Worm (Caenorhabditis elegans): ENCODE measurements around the gene M03B6.5.

Gene M03B6.5

ce11 chrX:13843676-13844075 is at the start of gene M03B6.5:
M03B6.5 (plus strand) TSS chrX:13843976.
- TF ChIP-seq W03F9.2 (tag; optimal IDR thresholded peaks at IDR 0.05) (no peak), him-1 (tag; optimal IDR thresholded peaks at IDR 0.05) (no peak), dao-5 (tag; optimal IDR thresholded peaks at IDR 0.05) (no peak)

- TF ChIP-seq W03F9.2 (tag; optimal IDR thresholded peaks at IDR 0.05) (no peak), him-1 (tag; optimal IDR thresholded peaks at IDR 0.05) (no peak)
These were observed 40.5 kb upstream of the M03B6.5 start for ce11 chrX:13803246-13803645.

ce11 chrX:13809773-13810172 is 34.0 kb upstream of the M03B6.5 start, which contains the start of gene obr-3:
obr-3 (minus strand) TSS chrX:13809873.
- TF ChIP-seq dao-5 (tag; optimal IDR thresholded peaks at IDR 0.05) (no peak), W03F9.2 (tag; optimal IDR thresholded peaks at IDR 0.05) (no peak), him-1 (tag; optimal IDR thresholded peaks at IDR 0.05) (no peak)

- TF ChIP-seq dao-5 (tag; optimal IDR thresholded peaks at IDR 0.05) (no peak), him-1 (tag; optimal IDR thresholded peaks at IDR 0.05) (no peak), W03F9.2 (tag; optimal IDR thresholded peaks at IDR 0.05) (no peak)
These were observed 32.6 kb upstream of the M03B6.5 start for ce11 chrX:13811156-13811555.

- TF ChIP-seq W03F9.2 (tag; optimal IDR thresholded peaks at IDR 0.05): no peak
These were observed 31.8 kb upstream of the M03B6.5 start for ce11 chrX:13811929-13812328.

- no peak for TF ChIP-seq dao-5 (tag; optimal IDR thresholded peaks at IDR 0.05)
- TF ChIP-seq W03F9.2 (tag; optimal IDR thresholded peaks at IDR 0.05): no peak
- no peak for TF ChIP-seq him-1 (tag; optimal IDR thresholded peaks at IDR 0.05)
These were observed 25.0 kb upstream of the M03B6.5 start for ce11 chrX:13818791-13819190.

ce11 chrX:13823482-13823881 is 20.3 kb upstream of the M03B6.5 start, which contains the start of gene twk-23:
twk-23 (minus strand) TSS chrX:13823582.
- TF ChIP-seq him-1 (tag; optimal IDR thresholded peaks at IDR 0.05): no peak
- TF ChIP-seq dao-5 (tag; optimal IDR thresholded peaks at IDR 0.05): no peak
- no peak for TF ChIP-seq W03F9.2 (tag; optimal IDR thresholded peaks at IDR 0.05)

ce11 chrX:13833448-13833847 is 10.3 kb upstream of the M03B6.5 start:
- no peak for TF ChIP-seq dao-5 (tag; optimal IDR thresholded peaks at IDR 0.05)
- no peak for TF ChIP-seq W03F9.2 (tag; optimal IDR thresholded peaks at IDR 0.05)
- no peak for TF ChIP-seq him-1 (tag; optimal IDR thresholded peaks at IDR 0.05)

ce11 chrX:13834127-13834526 is 9.6 kb upstream of the M03B6.5 start, which contains the start of gene F19D8.2:
F19D8.2 (plus strand) TSS chrX:13834427.
- TF ChIP-seq W03F9.2 (tag; optimal IDR thresholded peaks at IDR 0.05): no peak
- TF ChIP-seq dao-5 (tag; optimal IDR thresholded peaks at IDR 0.05): no peak
- no peak for TF ChIP-seq him-1 (tag; optimal IDR thresholded peaks at IDR 0.05)

- TF ChIP-seq dao-5 (tag; optimal IDR thresholded peaks at IDR 0.05): no peak
- TF ChIP-seq W03F9.2 (tag; optimal IDR thresholded peaks at IDR 0.05): no peak
- TF ChIP-seq him-1 (tag; optimal IDR thresholded peaks at IDR 0.05): no peak
These were observed 5.8 kb upstream of the M03B6.5 start for ce11 chrX:13838019-13838418.

ce11 chrX:13840336-13840735 is 3.4 kb upstream of the M03B6.5 start:
- TF ChIP-seq dao-5 (tag; optimal IDR thresholded peaks at IDR 0.05): no peak
- TF ChIP-seq him-1 (tag; optimal IDR thresholded peaks at IDR 0.05): no peak
- no peak for TF ChIP-seq W03F9.2 (tag; optimal IDR thresholded peaks at IDR 0.05)

ce11 chrX:13841277-13841676 is 2.5 kb upstream of the M03B6.5 start, which contains the start of gene M03B6.1:
M03B6.1 (plus strand) TSS chrX:13841610.
- TF ChIP-seq dao-5 (tag; optimal IDR thresholded peaks at IDR 0.05): no peak
- no peak for TF ChIP-seq W03F9.2 (tag; optimal IDR thresholded peaks at IDR 0.05)
- no peak for TF ChIP-seq him-1 (tag; optimal IDR thresholded peaks at IDR 0.05)

- TF ChIP-seq him-1 (tag; optimal IDR thresholded peaks at IDR 0.05) (no peak), W03F9.2 (tag; optimal IDR thresholded peaks at IDR 0.05) (no peak), dao-5 (tag; optimal IDR thresholded peaks at IDR 0.05) (no peak)
These were observed 2.2 kb downstream of the M03B6.5 start for ce11 chrX:13846024-13846423.

- TF ChIP-seq him-1 (tag; optimal IDR thresholded peaks at IDR 0.05): no peak
- no peak for TF ChIP-seq W03F9.2 (tag; optimal IDR thresholded peaks at IDR 0.05)
- no peak for TF ChIP-seq dao-5 (tag; optimal IDR thresholded peaks at IDR 0.05)
These were observed 6.6 kb downstream of the M03B6.5 start for ce11 chrX:13850359-13850758.

- TF ChIP-seq W03F9.2 (tag; optimal IDR thresholded peaks at IDR 0.05): no peak
These were observed 7.8 kb downstream of the M03B6.5 start for ce11 chrX:13851590-13851989.

ce11 chrX:13852606-13853005 is 8.8 kb downstream of the M03B6.5 start, which contains the start of gene mct-3:
mct-3 (plus strand) TSS chrX:13852906.
- no peak for TF ChIP-seq W03F9.2 (tag; optimal IDR thresholded peaks at IDR 0.05)
- no peak for TF ChIP-seq dao-5 (tag; optimal IDR thresholded peaks at IDR 0.05)
- TF ChIP-seq him-1 (tag; optimal IDR thresholded peaks at IDR 0.05): no peak
